Fruit fly (Drosophila melanogaster) whole organism, embryonic: ENCODE results near the gene Tyler.

Experiments
- CG1024 ChIP-seq: fragments of 200-800 bp; sonication (Bioruptor generic); IDR thresholded peaks from 2 replicates; pipeline ENCODE4 v1.3.6; 2022; ENCODE audit warnings: missing biosample characterization, missing genetic modification characterization
- CG10959 ChIP-seq: fragments of 200-800 bp; sonication (Bioruptor generic); IDR thresholded peaks from 2 replicates; pipeline ENCODE4 v1.3.6; 2022; ENCODE audit warnings: missing biosample characterization, missing genetic modification characterization
- CG15514 ChIP-seq: fragments of 200-800 bp; sonication (Bioruptor generic); optimal IDR thresholded peaks from 3 replicates; lab custom pipeline; 2017; ENCODE audit warnings: missing biosample characterization, missing genetic modification characterization, mild to moderate bottlenecking, moderate library complexity, missing genetic modification reagents
- CG1603 ChIP-seq: fragments of 200-800 bp; sonication (Bioruptor generic); optimal IDR thresholded peaks from 2 replicates; lab custom pipeline; 2019; ENCODE audit warnings: missing biosample characterization, mild to moderate bottlenecking, missing genetic modification characterization, moderate library complexity
- CG16813 ChIP-seq: fragments of 200-800 bp; sonication (Bioruptor generic); IDR thresholded peaks from 3 replicates; pipeline ENCODE4 v1.3.6; 2022; ENCODE audit warnings: missing biosample characterization, missing genetic modification characterization; ENCODE audit not compliant: partially characterized antibody
- CG16863 ChIP-seq: fragments of 200-800 bp; sonication (Bioruptor generic); optimal IDR thresholded peaks from 3 replicates; lab custom pipeline; 2016; ENCODE audit warnings: missing biosample characterization, missing genetic modification characterization
- CG18262 ChIP-seq: fragments of 200-800 bp; optimal IDR thresholded peaks from 3 replicates; lab custom pipeline; 2019; ENCODE audit warnings: missing biosample characterization, mild to moderate bottlenecking, missing genetic modification characterization, moderate library complexity
- CG2120 ChIP-seq: fragments of 200-800 bp; sonication (Bioruptor generic); optimal IDR thresholded peaks from 3 replicates; lab custom pipeline; 2016; ENCODE audit warnings: missing biosample characterization, missing genetic modification characterization
- CG32532 ChIP-seq: fragments of 200-800 bp; sonication (Bioruptor generic); IDR thresholded peaks from 2 replicates; pipeline ENCODE4 v1.3.6; 2022; ENCODE audit warnings: missing biosample characterization, missing genetic modification characterization
- CG3407 ChIP-seq: fragments of 200-800 bp; sonication (Bioruptor generic); optimal IDR thresholded peaks from 2 replicates; lab custom pipeline; 2018; ENCODE audit warnings: missing biosample characterization, mild to moderate bottlenecking, missing genetic modification characterization
- CG3726 ChIP-seq: fragments of 200-800 bp; sonication (Bioruptor generic); IDR thresholded peaks from 3 replicates; pipeline ENCODE4, ENCODE4 v1.3.6; 2022; ENCODE audit warnings: missing biosample characterization, missing genetic modification characterization
- CG43689 ChIP-seq: fragments of 200-800 bp; sonication (Bioruptor generic); IDR thresholded peaks from 2 replicates; pipeline ENCODE4 v1.3.6; 2022; ENCODE audit warnings: missing biosample characterization, missing genetic modification characterization
- CG6272 ChIP-seq: fragments of 200-800 bp; sonication (Bioruptor generic); IDR thresholded peaks from 2 replicates; pipeline ENCODE4 v1.3.6; 2022; ENCODE audit warnings: missing biosample characterization, missing genetic modification characterization
- CG8924 ChIP-seq: fragments of 200-800 bp; optimal IDR thresholded peaks from 3 replicates; lab custom pipeline; 2019; ENCODE audit warnings: missing biosample characterization, mild to moderate bottlenecking, missing genetic modification characterization, moderate library complexity
- CG9932 ChIP-seq: fragments of 200-800 bp; sonication (Bioruptor generic); IDR thresholded peaks from 2 replicates; pipeline ENCODE4 v1.3.6; 2022; ENCODE audit warnings: missing biosample characterization, missing genetic modification characterization
- Deaf1 ChIP-seq: fragments of 200-800 bp; optimal IDR thresholded peaks from 3 replicates; lab custom pipeline; 2019; ENCODE audit warnings: missing biosample characterization, mild to moderate bottlenecking, missing genetic modification characterization, moderate library complexity
- Gug ChIP-seq: fragments of 200-800 bp; sonication (Bioruptor generic); IDR thresholded peaks from 4 replicates; pipeline ENCODE4 v1.3.6; 2022; ENCODE audit warnings: missing biosample characterization, missing genetic modification characterization
- H2.0 ChIP-seq: fragments of 200-800 bp; sonication (Bioruptor generic); IDR thresholded peaks from 2 replicates; pipeline ENCODE4 v1.3.6; 2022; ENCODE audit warnings: missing biosample characterization, missing genetic modification characterization
- HLH4C ChIP-seq: fragments of 200-800 bp; sonication (Bioruptor generic); IDR thresholded peaks from 3 replicates; pipeline ENCODE4 v1.3.6; 2022; ENCODE audit warnings: missing biosample characterization, missing genetic modification characterization; ENCODE audit not compliant: partially characterized antibody
- HLH54F ChIP-seq: fragments of 200-800 bp; sonication (Bioruptor generic); optimal IDR thresholded peaks from 3 replicates; lab custom pipeline; 2016; ENCODE audit warnings: missing biosample characterization, missing genetic modification characterization
- HmgD ChIP-seq: fragments of 200-800 bp; sonication (Bioruptor generic); optimal IDR thresholded peaks from 3 replicates; lab custom pipeline; 2016; ENCODE audit warnings: missing biosample characterization, missing genetic modification characterization
- Lpt ChIP-seq: fragments of >200 bp; optimal IDR thresholded peaks from 2 replicates; lab custom pipeline; 2018; ENCODE audit warnings: missing biosample characterization, missing genetic modification characterization
- Neu2 ChIP-seq: fragments of 200-800 bp; sonication (Bioruptor generic); optimal IDR thresholded peaks from 3 replicates; lab custom pipeline; 2016; ENCODE audit warnings: missing biosample characterization, missing genetic modification characterization, borderline replicate concordance
- Sin3A ChIP-seq: fragments of >200 bp; optimal IDR thresholded peaks from 2 replicates; lab custom pipeline; 2018
- Sox100B ChIP-seq: fragments of 200-800 bp; sonication (Bioruptor generic); optimal IDR thresholded peaks from 3 replicates; lab custom pipeline; 2018; ENCODE audit warnings: missing biosample characterization, mild to moderate bottlenecking, missing genetic modification characterization
- Sry-δ ChIP-seq: fragments of 200-800 bp; sonication (Bioruptor generic); optimal IDR thresholded peaks from 2 replicates; lab custom pipeline; 2016; ENCODE audit warnings: missing biosample characterization, missing genetic modification characterization
- Ssrp ChIP-seq: fragments of 200-800 bp; sonication (Bioruptor generic); optimal IDR thresholded peaks from 2 replicates; lab custom pipeline; 2018; ENCODE audit warnings: missing biosample characterization, mild to moderate bottlenecking, missing genetic modification characterization, moderate library complexity
- Usf ChIP-seq: fragments of 200-800 bp; sonication (Bioruptor generic); optimal IDR thresholded peaks from 2 replicates; lab custom pipeline; 2017; ENCODE audit warnings: missing genotype, missing biosample characterization, missing genetic modification characterization
- az2 ChIP-seq: fragments of 200-800 bp; sonication (Bioruptor generic); optimal IDR thresholded peaks from 3 replicates; lab custom pipeline; 2016; ENCODE audit warnings: missing biosample characterization, missing genetic modification characterization
- chif ChIP-seq, 2 experiments: fragments of 200-800 bp; sonication (Bioruptor generic); optimal IDR thresholded peaks; 3 replicates each; lab custom pipeline; 2016; ENCODE audit warnings: missing biosample characterization in 2 of 2, missing genetic modification characterization in 2 of 2
- crp ChIP-seq, 2 experiments: fragments of 200-800 bp; sonication (Bioruptor generic); optimal IDR thresholded peaks; 2 replicates in 1 of 2; 3 replicates in 1 of 2; lab custom pipeline; 2017; ENCODE audit warnings: missing biosample characterization in 2 of 2, missing genetic modification characterization in 2 of 2, mild to moderate bottlenecking in 1 of 2, moderate library complexity in 1 of 2
- danr ChIP-seq: fragments of 200-800 bp; sonication (Bioruptor generic); IDR thresholded peaks from 2 replicates; pipeline ENCODE4 v1.3.6; 2022; ENCODE audit warnings: missing biosample characterization, missing genetic modification characterization
- ems ChIP-seq: fragments of 200-800 bp; sonication (Bioruptor generic); optimal IDR thresholded peaks from 3 replicates; lab custom pipeline; 2016; ENCODE audit warnings: missing biosample characterization, missing genetic modification characterization
- esg ChIP-seq: fragments of 200-800 bp; sonication (Bioruptor generic); conservative IDR thresholded peaks from 2 replicates; pipeline ENCODE4 v1.3.6; 2022; ENCODE audit warnings: missing biosample characterization, missing genetic modification characterization
- fd3F ChIP-seq: fragments of 200-800 bp; sonication (Bioruptor generic); optimal IDR thresholded peaks from 2 replicates; lab custom pipeline; 2018; ENCODE audit warnings: missing biosample characterization, mild to moderate bottlenecking, missing genetic modification characterization, moderate library complexity
- gcm2 ChIP-seq: fragments of 200-800 bp; sonication (Bioruptor generic); optimal IDR thresholded peaks from 2 replicates; lab custom pipeline; 2016; ENCODE audit warnings: missing biosample characterization, missing genetic modification characterization
- gem ChIP-seq: fragments of 200-800 bp; sonication (Bioruptor generic); optimal IDR thresholded peaks from 2 replicates; lab custom pipeline; 2019; ENCODE audit warnings: missing biosample characterization, mild to moderate bottlenecking, missing genetic modification characterization, moderate library complexity
- grn ChIP-seq: fragments of 200-800 bp; sonication (Bioruptor generic); optimal IDR thresholded peaks from 3 replicates; lab custom pipeline; 2017; ENCODE audit warnings: missing biosample characterization, missing genetic modification characterization
- ham ChIP-seq: fragments of 200-800 bp; sonication (Bioruptor generic); IDR thresholded peaks from 2 replicates; pipeline ENCODE4 v1.3.6; 2022; ENCODE audit warnings: missing biosample characterization, missing genetic modification characterization
- hb ChIP-seq: fragments of 200-800 bp; sonication (Bioruptor generic); IDR thresholded peaks from 3 replicates; pipeline ENCODE4 v1.3.6; 2022; ENCODE audit warnings: missing biosample characterization, missing genetic modification characterization; ENCODE audit not compliant: partially characterized antibody
- lab ChIP-seq: fragments of 200-800 bp; sonication (Bioruptor generic); optimal IDR thresholded peaks from 3 replicates; lab custom pipeline; 2017; ENCODE audit warnings: missing biosample characterization, missing genetic modification characterization, mild to moderate bottlenecking, moderate library complexity, missing genetic modification reagents
- maf-S ChIP-seq: fragments of 200-800 bp; sonication (Bioruptor generic); optimal IDR thresholded peaks from 2 replicates; lab custom pipeline; 2016; ENCODE audit warnings: missing biosample characterization, missing genetic modification characterization
- mam ChIP-seq: fragments of 200-800 bp; sonication (Bioruptor generic); optimal IDR thresholded peaks from 3 replicates; lab custom pipeline; 2016; ENCODE audit warnings: missing biosample characterization, missing genetic modification characterization
- mirr ChIP-seq: fragments of 200-800 bp; sonication (Bioruptor generic); optimal IDR thresholded peaks from 3 replicates; lab custom pipeline; 2018; ENCODE audit warnings: missing biosample characterization, mild to moderate bottlenecking, missing genetic modification characterization
- pros ChIP-seq: fragments of 200-800 bp; sonication (Bioruptor generic); optimal IDR thresholded peaks from 3 replicates; lab custom pipeline; 2019; ENCODE audit warnings: missing biosample characterization, mild to moderate bottlenecking, missing genetic modification characterization, moderate library complexity
- pzg ChIP-seq: fragments of 200-800 bp; sonication (Bioruptor generic); optimal IDR thresholded peaks from 3 replicates; lab custom pipeline; 2018; ENCODE audit warnings: missing biosample characterization, mild to moderate bottlenecking, missing genetic modification characterization, moderate library complexity
- repo ChIP-seq: fragments of 200-800 bp; sonication (Bioruptor generic); optimal IDR thresholded peaks from 2 replicates; lab custom pipeline; 2016; ENCODE audit warnings: missing biosample characterization, missing genetic modification characterization
- slbo ChIP-seq: fragments of 200-800 bp; sonication (Bioruptor generic); IDR thresholded peaks from 2 replicates; pipeline ENCODE4 v1.3.6; 2022; ENCODE audit warnings: missing biosample characterization, missing genetic modification characterization
- ssp ChIP-seq: fragments of 200-800 bp; sonication (Bioruptor generic); IDR thresholded peaks from 2 replicates; pipeline ENCODE4 v1.3.6; 2022; ENCODE audit warnings: missing biosample characterization, missing genetic modification characterization
- tx ChIP-seq: fragments of 200-800 bp; sonication (Bioruptor generic); optimal IDR thresholded peaks from 2 replicates; lab custom pipeline; 2016; ENCODE audit warnings: missing biosample characterization, missing genetic modification characterization
- wdn ChIP-seq: fragments of 200-800 bp; sonication (Bioruptor generic); IDR thresholded peaks from 2 replicates; pipeline ENCODE4 v1.3.6; 2022; ENCODE audit warnings: missing biosample characterization, missing genetic modification characterization

Tyler gene

DNA sequence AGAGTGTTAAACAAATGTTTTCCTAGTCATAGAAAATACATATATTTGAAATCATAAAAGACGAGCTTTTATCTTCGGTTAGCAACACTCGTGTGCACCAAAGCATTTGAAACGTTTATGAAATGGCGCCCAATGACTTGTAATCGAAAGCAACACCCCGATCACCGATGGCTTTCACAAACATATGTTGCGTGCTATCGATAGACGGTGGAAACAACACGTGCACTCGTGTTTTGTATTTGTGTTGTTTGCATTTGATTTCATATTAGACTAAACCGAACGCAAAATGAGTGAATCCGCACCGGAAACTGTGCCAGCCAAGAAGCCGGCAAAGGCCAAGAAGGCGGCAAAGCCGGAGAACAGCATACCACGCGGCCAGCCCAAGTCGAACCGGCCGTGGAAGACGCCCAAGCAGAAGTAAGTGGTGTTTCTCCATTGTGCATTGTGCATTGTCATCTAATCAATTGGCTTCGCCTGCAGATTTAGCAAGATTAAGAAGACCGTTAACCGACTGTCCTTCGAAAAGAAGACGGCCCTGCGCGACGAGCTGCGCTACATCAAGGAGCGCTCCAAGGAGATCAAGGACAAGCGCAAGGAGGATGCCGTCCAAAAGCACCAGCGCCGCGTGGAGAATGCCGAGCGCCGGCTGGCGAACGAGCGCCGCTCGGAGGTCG, 4.8 kb downstream of the Tyler start, which contains the start of gene CG14210 (continued):
- TF ChIP-seq mam: no peak
- no peak for TF ChIP-seq danr
- no peak for TF ChIP-seq HmgD (GFP tag; lab: Kevin White, UChicago)
- TF ChIP-seq grn (GFP tag; lab: Kevin White, UChicago): no peak
- TF ChIP-seq Sry-δ: peak; percentile 52
- peak; percentile 57 for TF ChIP-seq pzg
- TF ChIP-seq HLH54F (GFP tag; lab: Kevin White, UChicago): no peak
- TF ChIP-seq CG1603 (tag; lab: Kevin White, UChicago): peak; percentile 50
- no peak for TF ChIP-seq Sin3A (lab: Kevin White, UChicago)
- no peak for TF ChIP-seq CG6272
- no peak for TF ChIP-seq tx (GFP tag; lab: Kevin White, UChicago)
- TF ChIP-seq CG8924: no peak
- no peak for TF ChIP-seq CG9932
- no peak for TF ChIP-seq CG15514 (GFP tag; lab: Kevin White, UChicago)
- no peak for TF ChIP-seq chif (GFP tag; optimal IDR thresholded peaks at IDR 0.05; lab: Kevin White, UChicago)
- no peak for TF ChIP-seq gem (tag; lab: Kevin White, UChicago)
- no peak for TF ChIP-seq wdn (GFP tag; lab: Robert Waterston, UW)
- no peak for TF ChIP-seq az2 (GFP tag; lab: Kevin White, UChicago)
- no peak for TF ChIP-seq pros

DNA sequence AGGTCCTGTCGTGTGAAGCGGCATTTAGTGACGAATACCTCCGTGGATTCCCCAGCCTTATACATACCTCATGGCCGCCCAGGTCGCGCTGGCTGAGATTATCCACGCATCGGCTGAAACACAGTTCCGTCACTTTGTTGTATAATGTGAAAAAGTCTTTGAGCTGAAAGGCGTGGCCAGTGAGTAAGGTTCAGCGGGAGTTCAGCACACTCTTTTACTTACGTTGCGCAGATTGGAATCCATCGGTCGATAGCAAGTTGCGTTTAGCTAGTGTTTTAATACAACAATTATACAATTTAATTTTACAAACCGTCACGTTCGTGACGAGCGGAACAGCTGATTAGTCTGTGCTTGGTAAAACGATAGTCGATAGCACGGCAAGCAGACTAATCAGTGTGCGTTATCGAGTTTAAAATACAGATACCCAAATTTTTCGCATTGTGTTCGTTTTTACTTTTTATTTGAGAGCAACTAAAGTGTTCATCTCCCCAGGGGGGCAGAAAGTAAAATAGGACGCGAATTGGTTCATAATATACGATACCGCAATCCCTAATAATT, 6.9 kb downstream of the Tyler start, which contains the start of the genes Pstk and Tim9b:
Gene Pstk, minus strand, starts transcription at position 355 of the 558 bp plus-strand sequence.
Gene Tim9b, minus strand, starts transcription at position 355 of the 558 bp plus-strand sequence.
- TF ChIP-seq slbo (no peak), crp (GFP tag; optimal IDR thresholded peaks at IDR 0.05; lab: Kevin White, UChicago) (peak; percentile 17 to 85), ssp (GFP tag; lab: Robert Waterston, UW) (no peak), CG2120 (GFP tag; lab: Kevin White, UChicago) (no peak), lab (GFP tag; lab: Kevin White, UChicago) (no peak), CG18262 (tag; lab: Kevin White, UChicago) (no peak), CG1024 (GFP tag; lab: Robert Waterston, UW) (no peak), CG32532 (GFP tag; lab: Robert Waterston, UW) (no peak), Gug (no peak), ham (GFP tag; lab: Robert Waterston, UW) (no peak), esg (GFP tag; lab: Robert Waterston, UW) (no peak), Ssrp (no peak), gcm2 (GFP tag; lab: Kevin White, UChicago) (no peak), CG10959 (no peak), fd3F (GFP tag; lab: Kevin White, UChicago) (no peak), Deaf1 (no peak), Lpt (GFP tag; lab: Kevin White, UChicago) (no peak), Sox100B (GFP tag; lab: Kevin White, UChicago) (no peak), ems (no peak), HLH4C (GFP tag; lab: Robert Waterston, UW) (peak; percentile 66), CG16813 (GFP tag; lab: Robert Waterston, UW) (peak; percentile 45; the same call in 1 of the 3 replicates), H2.0 (GFP tag; lab: Robert Waterston, UW) (no peak), wdn (GFP tag; lab: Robert Waterston, UW) (no peak), CG3407 (GFP tag; lab: Kevin White, UChicago) (no peak), CG43689 (no peak), Usf (GFP tag; lab: Kevin White, UChicago) (no peak), mirr (no peak), Neu2 (GFP tag; lab: Kevin White, UChicago) (no peak), CG16863 (GFP tag; lab: Kevin White, UChicago) (no peak), maf-S (GFP tag; lab: Kevin White, UChicago) (no peak), CG3726 (GFP tag; lab: Robert Waterston, UW) (no peak), hb (peak; percentile 58; the same call in 2 of the 3 replicates), repo (no peak)
